Fruit fly (Drosophila melanogaster): ENCODE results near the gene CG11529.

CG11529 gene

DNA sequence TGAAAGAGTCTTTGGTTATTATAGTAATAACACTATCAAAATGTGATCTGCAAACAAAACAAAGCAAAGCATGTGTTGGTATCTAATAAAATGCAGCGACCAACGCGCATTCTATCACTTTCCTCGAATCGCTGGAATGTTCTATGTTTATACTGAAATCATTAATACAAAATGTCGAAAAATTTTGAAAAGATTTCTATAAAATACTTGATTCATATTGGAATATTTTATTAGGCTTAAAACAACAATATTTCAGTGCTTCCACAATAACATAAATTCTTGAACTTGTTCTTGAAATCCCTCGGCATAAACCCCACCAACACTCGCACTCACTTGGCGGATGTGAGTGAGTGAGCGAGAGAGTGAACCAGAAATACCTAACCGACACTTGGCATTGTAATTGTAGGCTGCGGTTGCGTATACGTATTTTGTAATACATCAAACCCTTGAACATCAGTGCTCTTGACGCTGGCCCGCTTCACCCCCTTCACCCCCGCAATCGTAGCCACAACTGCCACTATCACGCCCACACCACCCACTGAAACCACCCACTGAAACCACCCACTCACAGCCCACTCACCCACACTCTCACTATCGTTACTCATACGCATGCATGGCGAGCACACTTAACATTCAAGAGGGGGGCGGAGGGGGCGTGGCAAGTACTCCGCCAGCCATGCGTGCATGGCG, 25.5 kb downstream of the CG11529 start (continued):
- TF ChIP-seq Fer3 (tag; optimal IDR thresholded peaks at IDR 0.05) (peak; percentile 29), Ada2b (GFP tag; IDR thresholded peaks at IDR 0.05) (peak; percentile 42; the same call in 1 of the 2 replicates)

DNA sequence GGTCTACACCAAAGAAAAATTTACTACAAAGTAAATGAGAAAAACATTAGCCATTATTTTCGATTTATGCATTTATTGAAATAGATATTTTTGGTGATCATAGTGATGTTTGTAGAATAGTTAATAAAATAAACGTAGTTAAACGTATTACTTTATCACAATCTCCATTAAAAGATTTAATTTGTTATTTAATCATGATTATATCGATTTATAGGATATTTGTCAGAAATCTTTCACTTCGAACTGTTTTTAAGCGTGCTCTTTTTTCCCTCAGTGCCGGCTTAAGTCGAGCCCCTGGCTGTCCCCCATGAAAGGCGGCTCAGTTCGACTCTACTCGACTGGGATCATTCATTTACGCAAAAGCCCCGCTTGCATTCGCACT, 26.0 kb downstream of the CG11529 start:
- TF ChIP-seq CG17802 (tag; optimal IDR thresholded peaks at IDR 0.05) (no peak), fd102C (GFP tag; optimal IDR thresholded peaks at IDR 0.05) (no peak), slou (GFP tag; optimal IDR thresholded peaks at IDR 0.05) (no peak), MBD-R2 (GFP tag; IDR thresholded peaks at IDR 0.05) (no peak), HmgZ (tag; optimal IDR thresholded peaks at IDR 0.05) (no peak), ci (GFP tag; IDR thresholded peaks at IDR 0.05) (no peak), Adf1 (GFP tag; IDR thresholded peaks at IDR 0.05) (no peak), ttk (GFP tag; IDR thresholded peaks at IDR 0.05) (no peak), crol (GFP tag; IDR thresholded peaks at IDR 0.05) (0 out of 2 replicates have a peak, but pooled peaks have one; percentile 4), CG1529 (GFP tag; optimal IDR thresholded peaks at IDR 0.05) (no peak), bowl (GFP tag; IDR thresholded peaks at IDR 0.05) (no peak), Deaf1 (tag; optimal IDR thresholded peaks at IDR 0.05) (no peak), schlank (tag; optimal IDR thresholded peaks at IDR 0.05) (no peak), sc (optimal IDR thresholded peaks at IDR 0.05) (no peak), sc (GFP tag; optimal IDR thresholded peaks at IDR 0.05) (no peak), CG11695 (GFP tag; IDR thresholded peaks at IDR 0.05) (peak; percentile 36; the same call in 1 of the 3 replicates), CG5180 (GFP tag; optimal IDR thresholded peaks at IDR 0.05) (no peak), CG17385 (GFP tag; optimal IDR thresholded peaks at IDR 0.05) (no peak), CG12744 (GFP tag; optimal IDR thresholded peaks at IDR 0.05) (no peak), pho (GFP tag; optimal IDR thresholded peaks at IDR 0.05) (no peak), her (GFP tag; optimal IDR thresholded peaks at IDR 0.05) (no peak), CG18476 (GFP tag; optimal IDR thresholded peaks at IDR 0.05) (peak; percentile 15), Pdp1 (GFP tag; optimal IDR thresholded peaks at IDR 0.05) (no peak), tna (GFP tag; IDR thresholded peaks at IDR 0.05; ENCODE audit: partially characterized antibody) (no peak), CG2712 (tag; optimal IDR thresholded peaks at IDR 0.05) (no peak), ssp (GFP tag; IDR thresholded peaks at IDR 0.05) (0 out of 2 replicates have a peak, but pooled peaks have one; percentile 7), CG8359 (GFP tag; optimal IDR thresholded peaks at IDR 0.05; ENCODE audit: borderline replicate concordance) (no peak), CG14965 (GFP tag; optimal IDR thresholded peaks at IDR 0.05; ENCODE audit: borderline replicate concordance) (no peak), dmrt11E (tag; optimal IDR thresholded peaks at IDR 0.05) (no peak), bigmax (GFP tag; optimal IDR thresholded peaks at IDR 0.05) (no peak), CG12391 (tag; optimal IDR thresholded peaks at IDR 0.05) (no peak), Drgx (GFP tag; IDR thresholded peaks at IDR 0.05) (peak; percentile 38; the same call in 1 of the 2 replicates), CG7987 (GFP tag; optimal IDR thresholded peaks at IDR 0.05) (no peak), ab (GFP tag; optimal IDR thresholded peaks at IDR 0.05) (no peak), cg (GFP tag; optimal IDR thresholded peaks at IDR 0.05) (no peak), disco-r (GFP tag; optimal IDR thresholded peaks at IDR 0.05) (no peak), hkb (optimal IDR thresholded peaks at IDR 0.05) (no peak), hkb (GFP tag; IDR thresholded peaks at IDR 0.05) (no peak), ash1 (GFP tag; optimal IDR thresholded peaks at IDR 0.05) (no peak), CG6175 (GFP tag; IDR thresholded peaks at IDR 0.05) (no peak), prd (optimal IDR thresholded peaks at IDR 0.05) (no peak), prd (GFP tag; IDR thresholded peaks at IDR 0.05) (peak; percentile 45; the same call in 1 of the 3 replicates), Eip74EF (GFP tag; optimal IDR thresholded peaks at IDR 0.05) (no peak), CG9215 (GFP tag; IDR thresholded peaks at IDR 0.05) (no peak), grau (tag; optimal IDR thresholded peaks at IDR 0.05) (no peak), ems (GFP tag; optimal IDR thresholded peaks at IDR 0.05) (no peak), gfzf (GFP tag; optimal IDR thresholded peaks at IDR 0.05) (no peak)

Data from whole organism, embryonic.